Fruit fly (Drosophila melanogaster): ENCODE results near the gene Rev1.
A peak's percentile ranks its signal among the peaks of the same experiment; 100 is the strongest.

Rev1 gene

dm6 chr3L:634319-635015, 19.7 kb upstream of the Rev1 start:
- TF ChIP-seq usp (GFP tag; optimal IDR thresholded peaks at IDR 0.05): no peak
- TF ChIP-seq psq (optimal IDR thresholded peaks at IDR 0.05): no peak
- TF ChIP-seq Dll (optimal IDR thresholded peaks at IDR 0.05): no peak
- TF ChIP-seq pan (optimal IDR thresholded peaks at IDR 0.05): no peak
- no peak for TF ChIP-seq CG8478 (optimal IDR thresholded peaks at IDR 0.05)
- TF ChIP-seq EcR (GFP tag; optimal IDR thresholded peaks at IDR 0.05): no peak

- no peak for TF ChIP-seq CG8478 (optimal IDR thresholded peaks at IDR 0.05)
- TF ChIP-seq EcR (GFP tag; optimal IDR thresholded peaks at IDR 0.05): peak in 1 of 2 experiments; percentile 87
Observed at dm6 chr3L:635016-635363, 19.2 kb upstream of the Rev1 start.

dm6 chr3L:635529-635928, 18.6 kb upstream of the Rev1 start:
- no peak for TF ChIP-seq CG8478 (optimal IDR thresholded peaks at IDR 0.05)
- no peak for TF ChIP-seq Dll (optimal IDR thresholded peaks at IDR 0.05)
- no peak for TF ChIP-seq usp (GFP tag; optimal IDR thresholded peaks at IDR 0.05)
- no peak for TF ChIP-seq psq (optimal IDR thresholded peaks at IDR 0.05)
- no peak for TF ChIP-seq pan (optimal IDR thresholded peaks at IDR 0.05)
- TF ChIP-seq EcR (GFP tag; optimal IDR thresholded peaks at IDR 0.05): no peak

- TF ChIP-seq CG8478 (optimal IDR thresholded peaks at IDR 0.05): no peak
Observed at dm6 chr3L:636434-636833, 17.7 kb upstream of the Rev1 start.

dm6 chr3L:637329-638030, 16.7 kb upstream of the Rev1 start:
- TF ChIP-seq EcR (GFP tag; optimal IDR thresholded peaks at IDR 0.05) (no peak), pan (optimal IDR thresholded peaks at IDR 0.05) (no peak), usp (GFP tag; optimal IDR thresholded peaks at IDR 0.05) (no peak), Dll (optimal IDR thresholded peaks at IDR 0.05) (no peak), CG8478 (optimal IDR thresholded peaks at IDR 0.05) (no peak), psq (optimal IDR thresholded peaks at IDR 0.05) (no peak)

dm6 chr3L:638031-638414, 16.1 kb upstream of the Rev1 start:
- no peak for TF ChIP-seq usp (GFP tag; optimal IDR thresholded peaks at IDR 0.05)
- TF ChIP-seq Dll (optimal IDR thresholded peaks at IDR 0.05): no peak
- TF ChIP-seq CG8478 (optimal IDR thresholded peaks at IDR 0.05): no peak
- no peak for TF ChIP-seq pan (optimal IDR thresholded peaks at IDR 0.05)
- TF ChIP-seq psq (optimal IDR thresholded peaks at IDR 0.05): no peak
- no peak for TF ChIP-seq EcR (GFP tag; optimal IDR thresholded peaks at IDR 0.05)

dm6 chr3L:638757-639353, 15.3 kb upstream of the Rev1 start:
- no peak for TF ChIP-seq usp (GFP tag; optimal IDR thresholded peaks at IDR 0.05)
- no peak for TF ChIP-seq psq (optimal IDR thresholded peaks at IDR 0.05)
- TF ChIP-seq EcR (GFP tag; optimal IDR thresholded peaks at IDR 0.05): no peak
- no peak for TF ChIP-seq Dll (optimal IDR thresholded peaks at IDR 0.05)

dm6 chr3L:639460-640103, 14.6 kb upstream of the Rev1 start:
- TF ChIP-seq EcR (GFP tag; optimal IDR thresholded peaks at IDR 0.05): no peak
- TF ChIP-seq Dll (optimal IDR thresholded peaks at IDR 0.05): no peak
- TF ChIP-seq psq (optimal IDR thresholded peaks at IDR 0.05): no peak
- TF ChIP-seq usp (GFP tag; optimal IDR thresholded peaks at IDR 0.05): no peak
- TF ChIP-seq pan (optimal IDR thresholded peaks at IDR 0.05): no peak
- TF ChIP-seq CG8478 (optimal IDR thresholded peaks at IDR 0.05): no peak

dm6 chr3L:640324-640974, 13.7 kb upstream of the Rev1 start:
- TF ChIP-seq pan (optimal IDR thresholded peaks at IDR 0.05): no peak
- TF ChIP-seq CG8478 (optimal IDR thresholded peaks at IDR 0.05): no peak
- no peak for TF ChIP-seq usp (GFP tag; optimal IDR thresholded peaks at IDR 0.05)
- TF ChIP-seq EcR (GFP tag; optimal IDR thresholded peaks at IDR 0.05): peak in 1 of 2 experiments; percentile 89

dm6 chr3L:641436-641835, 12.7 kb upstream of the Rev1 start:
- TF ChIP-seq Dll (optimal IDR thresholded peaks at IDR 0.05) (no peak), usp (GFP tag; optimal IDR thresholded peaks at IDR 0.05) (no peak), EcR (GFP tag; optimal IDR thresholded peaks at IDR 0.05) (no peak), CG8478 (optimal IDR thresholded peaks at IDR 0.05) (no peak), pan (optimal IDR thresholded peaks at IDR 0.05) (no peak), psq (optimal IDR thresholded peaks at IDR 0.05) (no peak)

dm6 chr3L:642146-642864, 11.9 kb upstream of the Rev1 start:
- no peak for TF ChIP-seq pan (optimal IDR thresholded peaks at IDR 0.05)
- no peak for TF ChIP-seq Dll (optimal IDR thresholded peaks at IDR 0.05)
- TF ChIP-seq usp (GFP tag; optimal IDR thresholded peaks at IDR 0.05): no peak
- TF ChIP-seq CG8478 (optimal IDR thresholded peaks at IDR 0.05): no peak
- no peak for TF ChIP-seq EcR (GFP tag; optimal IDR thresholded peaks at IDR 0.05)
- no peak for TF ChIP-seq psq (optimal IDR thresholded peaks at IDR 0.05)
